Fruit fly (Drosophila melanogaster): ENCODE results near the gene Tsr1.

- TF ChIP-seq psq (optimal IDR thresholded peaks at IDR 0.05) (no peak), usp (GFP tag; optimal IDR thresholded peaks at IDR 0.05) (no peak), CG8478 (optimal IDR thresholded peaks at IDR 0.05) (no peak)
These were observed 22.4 kb downstream of the Tsr1 start, which contains the start of gene CG32437 for dm6 chr3L:21357383-21357782.
